Worm (Caenorhabditis elegans) whole organism, midembryonic: Measurements from ENCODE around the gene srv-29.

Experiments
- T22C8.4 ChIP-seq: fragments of 200-800 bp; sonication (Bioruptor generic); IDR thresholded peaks from 2 replicates; pipeline ENCODE4 v1.3.6; 2022; ENCODE audit warnings: missing genetic modification characterization, missing compliant biosample characterization
- cog-1 ChIP-seq: sonication (generic microtip); optimal IDR thresholded peaks from 2 replicates; lab custom pipeline; 2016; ENCODE audit warnings: missing genetic modification characterization, missing compliant biosample characterization
- flt-1 ChIP-seq: fragments of 200-800 bp; sonication (Bioruptor generic); IDR thresholded peaks from 2 replicates; pipeline ENCODE4 v1.3.6; 2022; ENCODE audit warnings: missing genetic modification characterization, missing compliant biosample characterization
- klf-2 ChIP-seq: fragments of 200-800 bp; sonication (Bioruptor generic); conservative IDR thresholded peaks from 2 replicates; pipeline ENCODE4 v1.3.6; 2022; ENCODE audit warnings: missing genetic modification reagents, missing genetic modification characterization, missing compliant biosample characterization
- med-1 ChIP-seq: sonication (generic microtip); optimal IDR thresholded peaks from 2 replicates; lab custom pipeline; 2017; ENCODE audit warnings: missing genetic modification characterization, mild to moderate bottlenecking, missing compliant biosample characterization, antibody characterized with exemption, missing genetic modification reagents; ENCODE audit not compliant: insufficient read depth
- ref-1 ChIP-seq: fragments of 200-800 bp; sonication (Bioruptor generic); conservative IDR thresholded peaks from 2 replicates; pipeline ENCODE4 v1.3.6; 2022; ENCODE audit warnings: missing genetic modification reagents, missing genetic modification characterization, missing compliant biosample characterization
- tab-1 ChIP-seq: fragments of 200-800 bp; sonication (Bioruptor generic); IDR thresholded peaks from 2 replicates; pipeline ENCODE4 v1.3.6; 2022; ENCODE audit warnings: missing genetic modification characterization, missing compliant biosample characterization
- ztf-23 ChIP-seq: fragments of 200-800 bp; sonication (Bioruptor generic); IDR thresholded peaks from 2 replicates; pipeline ENCODE4 v1.3.6; 2022; ENCODE audit warnings: missing genetic modification reagents, missing genetic modification characterization, missing compliant biosample characterization
- ztf-29 ChIP-seq: fragments of 200-800 bp; sonication (Bioruptor generic); IDR thresholded peaks from 2 replicates; pipeline ENCODE4 v1.3.6; 2022; ENCODE audit warnings: missing genetic modification reagents, missing genetic modification characterization, missing compliant biosample characterization

Gene srv-29

ce11 chrIV:6266499-6266898 is at the start of gene srv-29:
Gene srv-29 (minus strand): TSS chrIV:6266599.
- TF ChIP-seq tab-1 (GFP tag; lab: Robert Waterston, UW) (no peak), T22C8.4 (GFP tag; lab: Robert Waterston, UW) (no peak), ztf-23 (GFP tag; lab: Robert Waterston, UW) (no peak), cog-1 (no peak), ref-1 (GFP tag; lab: Robert Waterston, UW) (no peak), klf-2 (no peak), flt-1 (GFP tag; lab: Robert Waterston, UW) (no peak), med-1 (GFP tag; lab: Kevin White, UChicago) (no peak), ztf-29 (GFP tag; lab: Robert Waterston, UW) (no peak)

ce11 chrIV:6307439-6307838 is 41.0 kb upstream of the srv-29 start, which contains the start of gene csp-2:
Gene csp-2 (plus strand): TSS chrIV:6307739.
- no peak for TF ChIP-seq ref-1 (GFP tag; lab: Robert Waterston, UW)
- TF ChIP-seq ztf-23 (GFP tag; lab: Robert Waterston, UW) = no peak
- no peak for TF ChIP-seq T22C8.4 (GFP tag; lab: Robert Waterston, UW)

- TF ChIP-seq med-1 (GFP tag; lab: Kevin White, UChicago) (no peak), ztf-23 (GFP tag; lab: Robert Waterston, UW) (no peak)
These were observed 37.2 kb upstream of the srv-29 start, which contains the start of gene srv-25 for ce11 chrIV:6303642-6304041. Gene srv-25 (minus strand): TSS chrIV:6303742.

- TF ChIP-seq tab-1 (GFP tag; lab: Robert Waterston, UW) (no peak), ref-1 (GFP tag; lab: Robert Waterston, UW) (no peak), T22C8.4 (GFP tag; lab: Robert Waterston, UW) (no peak), med-1 (GFP tag; lab: Kevin White, UChicago) (no peak), ztf-23 (GFP tag; lab: Robert Waterston, UW) (no peak), flt-1 (GFP tag; lab: Robert Waterston, UW) (no peak), klf-2 (no peak)
These were observed 35.4 kb upstream of the srv-29 start, which contains the start of gene srv-26 for ce11 chrIV:6301764-6302163. Gene srv-26 (minus strand): TSS chrIV:6301864.

- no peak for TF ChIP-seq ref-1 (GFP tag; lab: Robert Waterston, UW)
- no peak for TF ChIP-seq klf-2
- TF ChIP-seq flt-1 (GFP tag; lab: Robert Waterston, UW) = no peak
- TF ChIP-seq ztf-23 (GFP tag; lab: Robert Waterston, UW) = no peak
These were observed 33.1 kb upstream of the srv-29 start for ce11 chrIV:6299523-6299922.

ce11 chrIV:6298253-6298652 is 31.9 kb upstream of the srv-29 start, which contains the start of gene srv-27:
Gene srv-27 (minus strand): TSS chrIV:6298353.
- TF ChIP-seq ztf-29 (GFP tag; lab: Robert Waterston, UW) (no peak), cog-1 (no peak), ztf-23 (GFP tag; lab: Robert Waterston, UW) (no peak), flt-1 (GFP tag; lab: Robert Waterston, UW) (no peak), klf-2 (no peak), ref-1 (GFP tag; lab: Robert Waterston, UW) (no peak), T22C8.4 (GFP tag; lab: Robert Waterston, UW) (no peak), med-1 (GFP tag; lab: Kevin White, UChicago) (no peak), tab-1 (GFP tag; lab: Robert Waterston, UW) (no peak)

- TF ChIP-seq flt-1 (GFP tag; lab: Robert Waterston, UW) = peak; percentile 75; the same call in 1 of the 2 replicates
- TF ChIP-seq ztf-29 (GFP tag; lab: Robert Waterston, UW) = no peak
These were observed 27.7 kb upstream of the srv-29 start, which contains the start of gene hil-2 for ce11 chrIV:6294081-6294480. Gene hil-2 (plus strand): TSS chrIV:6294240.

ce11 chrIV:6290741-6291140 is 24.3 kb upstream of the srv-29 start, which contains the start of gene srv-24:
Gene srv-24 (minus strand): TSS chrIV:6290841.
- no peak for TF ChIP-seq ztf-29 (GFP tag; lab: Robert Waterston, UW)
- no peak for TF ChIP-seq ztf-23 (GFP tag; lab: Robert Waterston, UW)
- TF ChIP-seq cog-1 = no peak
- TF ChIP-seq tab-1 (GFP tag; lab: Robert Waterston, UW) = no peak
- TF ChIP-seq klf-2 = no peak
- no peak for TF ChIP-seq flt-1 (GFP tag; lab: Robert Waterston, UW)
- no peak for TF ChIP-seq T22C8.4 (GFP tag; lab: Robert Waterston, UW)
- TF ChIP-seq med-1 (GFP tag; lab: Kevin White, UChicago) = no peak
- no peak for TF ChIP-seq ref-1 (GFP tag; lab: Robert Waterston, UW)

ce11 chrIV:6284277-6284676 is 17.9 kb upstream of the srv-29 start, which contains the start of gene ops-1:
Gene ops-1 (minus strand): TSS chrIV:6284377.
- TF ChIP-seq flt-1 (GFP tag; lab: Robert Waterston, UW) (no peak), med-1 (GFP tag; lab: Kevin White, UChicago) (no peak), ztf-23 (GFP tag; lab: Robert Waterston, UW) (no peak), T22C8.4 (GFP tag; lab: Robert Waterston, UW) (no peak), tab-1 (GFP tag; lab: Robert Waterston, UW) (no peak), ztf-29 (GFP tag; lab: Robert Waterston, UW) (no peak), cog-1 (no peak), ref-1 (GFP tag; lab: Robert Waterston, UW) (no peak), klf-2 (no peak)

ce11 chrIV:6282143-6282542 is 15.7 kb upstream of the srv-29 start, which contains the start of gene srv-32:
Gene srv-32 (minus strand): TSS chrIV:6282243.
- no peak for TF ChIP-seq ztf-29 (GFP tag; lab: Robert Waterston, UW)
- TF ChIP-seq ref-1 (GFP tag; lab: Robert Waterston, UW) = no peak
- TF ChIP-seq med-1 (GFP tag; lab: Kevin White, UChicago) = no peak
- no peak for TF ChIP-seq cog-1
- TF ChIP-seq ztf-23 (GFP tag; lab: Robert Waterston, UW) = no peak
